Worm (Caenorhabditis elegans): ENCODE data around the gene srh-15.

- TF ChIP-seq lin-39 (tag; optimal IDR thresholded peaks at IDR 0.05) (no peak), skn-1 (tag; optimal IDR thresholded peaks at IDR 0.05) (no peak), snpc-4 (tag; optimal IDR thresholded peaks at IDR 0.05) (no peak), F13H6.1 (tag; optimal IDR thresholded peaks at IDR 0.05) (no peak), nhr-12 (tag; optimal IDR thresholded peaks at IDR 0.05) (no peak), aly-2 (tag; optimal IDR thresholded peaks at IDR 0.05) (no peak)
Measured at ce11 chrV:13297220-13297619, 23.6 kb upstream of the srh-15 start, which contains the start of gene C26E1.1.

Measured in whole organism, L2 larva.